Fruit fly (Drosophila melanogaster): ENCODE data around the gene sens.

DNA sequence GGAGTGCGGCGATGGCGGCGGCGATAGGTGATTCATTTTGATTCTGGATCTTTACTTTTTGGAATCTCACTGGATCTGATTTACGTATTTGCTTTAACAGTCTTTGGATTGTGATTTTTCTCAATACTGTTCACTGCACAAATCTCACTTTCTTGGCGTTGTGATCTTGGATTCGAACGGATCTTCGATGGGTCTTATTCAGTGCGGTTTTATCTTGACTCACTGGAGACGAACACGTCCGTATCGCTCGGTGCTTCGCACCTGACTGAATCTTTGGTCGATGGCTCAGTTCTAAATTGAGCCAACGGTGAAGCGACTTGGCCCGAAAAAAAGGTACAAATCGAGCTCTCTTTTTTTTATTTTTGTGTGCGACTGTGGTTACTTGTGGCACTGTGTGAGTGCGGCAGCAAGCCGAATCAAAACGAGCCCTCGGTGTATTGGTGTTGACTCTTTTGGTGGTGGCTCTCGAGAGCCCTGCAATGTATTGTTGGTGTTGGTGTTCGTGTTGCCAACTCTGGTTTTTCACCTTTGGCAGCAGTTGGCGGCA lies at the start of gene sens:
- TF ChIP-seq h (optimal IDR thresholded peaks at IDR 0.05), result no peak
- TF ChIP-seq Sin3A (optimal IDR thresholded peaks at IDR 0.05), result no peak
- TF ChIP-seq Myc (optimal IDR thresholded peaks at IDR 0.05), result no peak
- TF ChIP-seq psq (optimal IDR thresholded peaks at IDR 0.05), result no peak

All from Kc167 (cell line).